Fruit fly (Drosophila melanogaster): ENCODE data around the gene CG12689.

The CG12689 gene

dm6 chrX:7547892-7548291 is 38.0 kb downstream of the CG12689 start, which contains the start of gene CG32719:
TSS of gene CG32719 (minus strand) at chrX:7547992.
- TF ChIP-seq CG17801 (GFP tag; optimal IDR thresholded peaks at IDR 0.05; ENCODE audit: partially characterized antibody) = no peak

- no peak for TF ChIP-seq CG17801 (GFP tag; optimal IDR thresholded peaks at IDR 0.05; ENCODE audit: partially characterized antibody)
Measured at dm6 chrX:7546362-7546761, 39.6 kb downstream of the CG12689 start.

dm6 chrX:7543891-7544290 is 42.0 kb downstream of the CG12689 start:
- TF ChIP-seq CG17801 (GFP tag; optimal IDR thresholded peaks at IDR 0.05; ENCODE audit: partially characterized antibody) = no peak

- TF ChIP-seq CG17801 (GFP tag; optimal IDR thresholded peaks at IDR 0.05; ENCODE audit: partially characterized antibody) = no peak
Measured at dm6 chrX:7542540-7542939, 43.4 kb downstream of the CG12689 start.

- TF ChIP-seq CG17801 (GFP tag; optimal IDR thresholded peaks at IDR 0.05; ENCODE audit: partially characterized antibody) = no peak
Measured at dm6 chrX:7541455-7541797, 44.5 kb downstream of the CG12689 start.

dm6 chrX:7540749-7541454 is 45.0 kb downstream of the CG12689 start:
- no peak for TF ChIP-seq CG17801 (GFP tag; optimal IDR thresholded peaks at IDR 0.05; ENCODE audit: partially characterized antibody)

dm6 chrX:7539126-7539525 is 46.8 kb downstream of the CG12689 start:
- TF ChIP-seq CG17801 (GFP tag; optimal IDR thresholded peaks at IDR 0.05; ENCODE audit: partially characterized antibody) = no peak

dm6 chrX:7537829-7538228 is 48.1 kb downstream of the CG12689 start:
- TF ChIP-seq CG17801 (GFP tag; optimal IDR thresholded peaks at IDR 0.05; ENCODE audit: partially characterized antibody) = no peak

- no peak for TF ChIP-seq CG17801 (GFP tag; optimal IDR thresholded peaks at IDR 0.05; ENCODE audit: partially characterized antibody)
Measured at dm6 chrX:7536859-7537258, 49.1 kb downstream of the CG12689 start, which contains the start of gene CG32720. TSS of gene CG32720 (minus strand) at chrX:7536959.

All from ovary, adult (tissue).